Fruit fly (Drosophila melanogaster) S2 (cell line): ENCODE data around the gene CG15256.

Source experiments
- CG8478 ChIP-seq: fragments of >200 bp; optimal IDR thresholded peaks from 2 replicates; lab custom pipeline; 2018
- CTCF ChIP-seq, 2 experiments: fragments of >200 bp; optimal IDR thresholded peaks; 2 replicates each; lab custom pipeline; 2018

CG15256 gene

dm6 chr2L:15550072-15550471, at the start of gene CG15256:
CG15256 (plus strand) TSS chr2L:15550372.
- no peak for TF ChIP-seq CTCF (optimal IDR thresholded peaks at IDR 0.05; lab: Kevin White, UChicago)
- no peak for TF ChIP-seq CG8478 (lab: Kevin White, UChicago)

- TF ChIP-seq CG8478 (lab: Kevin White, UChicago) (no peak), CTCF (optimal IDR thresholded peaks at IDR 0.05; lab: Kevin White, UChicago) (no peak)
Observed at dm6 chr2L:15500910-15501521, 49.2 kb upstream of the CG15256 start.

DNA sequence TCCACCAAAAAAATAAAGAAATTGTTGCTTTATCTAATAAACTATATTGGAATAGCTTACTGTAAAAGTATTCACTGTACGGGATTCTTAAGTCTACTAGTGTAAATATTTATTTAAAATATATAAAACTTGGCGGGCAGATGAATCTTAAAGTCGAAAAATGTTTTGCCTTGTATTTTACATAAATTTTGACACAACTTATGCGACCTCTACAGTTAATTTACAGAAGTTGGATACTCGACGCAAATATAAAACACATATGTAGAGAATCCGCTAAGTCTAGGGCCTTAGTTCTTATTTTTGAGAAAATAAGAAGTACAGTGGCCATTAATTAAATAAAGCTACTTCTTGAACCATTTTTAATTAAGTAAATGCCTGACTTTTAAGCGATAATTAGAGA, 45.6 kb upstream of the CG15256 start:
- TF ChIP-seq CG8478 (lab: Kevin White, UChicago) = no peak
- TF ChIP-seq CTCF (optimal IDR thresholded peaks at IDR 0.05; lab: Kevin White, UChicago) = peak; percentile 51 to 82

- no peak for TF ChIP-seq CTCF (optimal IDR thresholded peaks at IDR 0.05; lab: Kevin White, UChicago)
- no peak for TF ChIP-seq CG8478 (lab: Kevin White, UChicago)
Observed at dm6 chr2L:15537402-15537801, 12.8 kb upstream of the CG15256 start.

dm6 chr2L:15547219-15547618, 3.0 kb upstream of the CG15256 start, which contains the start of gene Skadu:
Skadu (plus strand) TSS chr2L:15547519.
- no peak for TF ChIP-seq CTCF (optimal IDR thresholded peaks at IDR 0.05; lab: Kevin White, UChicago)
- TF ChIP-seq CG8478 (lab: Kevin White, UChicago) = no peak

DNA sequence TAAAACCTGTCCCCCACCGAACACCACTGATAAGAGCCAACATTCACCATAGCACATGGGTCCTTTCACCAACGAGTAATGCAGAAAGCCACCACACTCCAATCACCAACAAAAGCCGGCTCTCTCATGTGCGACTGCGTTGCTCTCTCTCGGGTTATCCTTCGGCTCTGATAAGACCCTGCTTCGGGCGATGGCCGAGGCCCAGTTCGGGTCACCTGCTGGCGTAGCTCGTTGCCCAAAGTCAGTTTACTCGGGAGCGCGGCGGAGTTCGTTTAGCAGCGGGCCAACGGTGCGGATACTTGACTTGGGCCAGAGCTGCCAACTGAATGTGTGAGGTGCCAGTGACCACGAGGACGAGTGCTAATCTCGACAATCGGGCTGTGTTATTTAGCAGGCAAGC, 2.3 kb downstream of the CG15256 start, which contains the start of gene kek3:
TSS of gene kek3 (plus strand) at position 244 of the 400 bp plus-strand sequence.
- TF ChIP-seq CG8478 (lab: Kevin White, UChicago) (no peak), CTCF (optimal IDR thresholded peaks at IDR 0.05; lab: Kevin White, UChicago) (no peak)

DNA sequence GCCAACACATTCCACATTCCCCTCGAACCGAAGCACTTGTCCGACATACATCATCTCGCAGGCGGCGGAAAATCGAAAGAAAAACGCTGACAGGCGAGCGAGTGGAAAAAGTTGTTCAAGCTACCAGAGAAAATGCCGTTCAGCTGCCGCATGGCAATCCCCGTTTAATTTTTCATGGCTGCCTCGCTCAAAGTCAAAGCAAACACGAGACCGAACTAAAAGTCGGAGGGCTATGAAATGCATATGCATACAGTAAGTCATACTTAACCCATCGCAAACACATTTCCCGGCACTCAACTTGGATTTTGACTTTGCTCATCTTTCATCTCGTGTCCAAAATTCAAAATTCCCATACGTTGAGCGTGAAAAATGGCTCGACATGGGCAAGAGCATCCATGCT, 5.6 kb downstream of the CG15256 start:
- TF ChIP-seq CTCF (optimal IDR thresholded peaks at IDR 0.05; lab: Kevin White, UChicago) = no peak
- no peak for TF ChIP-seq CG8478 (lab: Kevin White, UChicago)
